Fruit fly (Drosophila melanogaster): Measurements from ENCODE around the gene capt.
A peak's percentile ranks its signal among the peaks of the same experiment; 100 is the strongest.

Gene capt

dm6 chr2L:1135495-1135894 is 22.6 kb downstream of the capt start:
- no peak for TF ChIP-seq br (GFP tag; optimal IDR thresholded peaks at IDR 0.05)
- no peak for TF ChIP-seq Hr78 (GFP tag; optimal IDR thresholded peaks at IDR 0.05)
- no peak for TF ChIP-seq Mio (GFP tag; optimal IDR thresholded peaks at IDR 0.05)
- no peak for TF ChIP-seq ey (GFP tag; optimal IDR thresholded peaks at IDR 0.05)
- no peak for TF ChIP-seq fru (GFP tag; optimal IDR thresholded peaks at IDR 0.05)
- no peak for TF ChIP-seq jim (GFP tag; optimal IDR thresholded peaks at IDR 0.05)
- no peak for TF ChIP-seq lola (GFP tag; optimal IDR thresholded peaks at IDR 0.05)
- TF ChIP-seq Abd-B (GFP tag; optimal IDR thresholded peaks at IDR 0.05) = no peak
- no peak for TF ChIP-seq h (GFP tag; optimal IDR thresholded peaks at IDR 0.05)
- no peak for TF ChIP-seq N (GFP tag; optimal IDR thresholded peaks at IDR 0.05)
- TF ChIP-seq pan (optimal IDR thresholded peaks at IDR 0.05) = no peak
- no peak for TF ChIP-seq tai (GFP tag; optimal IDR thresholded peaks at IDR 0.05)

DNA sequence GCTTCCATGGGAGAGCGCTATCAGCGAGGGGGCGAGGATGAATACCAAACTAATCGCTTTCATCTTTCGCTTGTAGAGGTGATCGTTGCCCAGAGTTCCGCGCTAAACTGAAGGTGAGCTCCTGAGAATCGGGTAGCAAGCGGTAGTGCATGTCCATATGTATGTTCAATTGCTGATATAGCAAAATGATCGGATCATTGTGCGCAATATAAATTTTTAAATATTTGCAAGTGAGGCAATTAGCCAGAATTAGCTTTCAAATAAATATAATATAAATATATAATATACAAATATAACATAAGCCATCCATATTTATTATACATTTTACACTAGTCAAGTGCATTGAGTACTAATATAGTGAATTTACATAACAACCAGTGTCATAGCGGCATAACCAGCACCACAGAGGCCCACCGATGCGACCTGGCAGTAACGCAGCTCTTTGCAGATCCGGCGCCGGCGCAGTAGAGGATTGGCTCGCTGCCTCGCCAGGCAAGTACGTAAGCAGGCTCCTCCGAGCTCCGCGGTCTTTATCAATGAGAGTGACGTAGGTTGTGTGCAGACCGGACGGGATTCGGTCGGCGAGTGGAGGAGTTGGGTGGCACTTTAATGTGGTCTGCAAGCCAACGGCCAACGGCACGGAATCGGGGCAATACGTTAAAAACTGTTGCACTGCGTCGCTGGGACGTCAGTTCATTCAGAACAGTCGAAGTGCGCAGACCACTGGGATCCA is 23.9 kb downstream of the capt start, which contains the start of the genes Iris and CG4577:
Gene Iris (minus strand): TSS at position 88 of the 733 bp plus-strand sequence.
Gene CG4577 (plus strand): TSS at position 683 of the 733 bp plus-strand sequence.
- no peak for TF ChIP-seq Mio (GFP tag; optimal IDR thresholded peaks at IDR 0.05)
- no peak for TF ChIP-seq dmrt93B (GFP tag; optimal IDR thresholded peaks at IDR 0.05)
- no peak for TF ChIP-seq Vsx2 (GFP tag; optimal IDR thresholded peaks at IDR 0.05; ENCODE audit: partially characterized antibody)
- TF ChIP-seq Jra (GFP tag; optimal IDR thresholded peaks at IDR 0.05) = no peak
- TF ChIP-seq Dfd (GFP tag; optimal IDR thresholded peaks at IDR 0.05) = no peak
- TF ChIP-seq Abd-B (GFP tag; optimal IDR thresholded peaks at IDR 0.05) = no peak
- TF ChIP-seq Myc (optimal IDR thresholded peaks at IDR 0.05) = no peak
- TF ChIP-seq psq (GFP tag; optimal IDR thresholded peaks at IDR 0.05) = no peak
- no peak for TF ChIP-seq sage (GFP tag; optimal IDR thresholded peaks at IDR 0.05)
- no peak for TF ChIP-seq sv (GFP tag; optimal IDR thresholded peaks at IDR 0.05)
- TF ChIP-seq pan (optimal IDR thresholded peaks at IDR 0.05) = no peak
- no peak for TF ChIP-seq OdsH (GFP tag; optimal IDR thresholded peaks at IDR 0.05)
- no peak for TF ChIP-seq rgr (GFP tag; optimal IDR thresholded peaks at IDR 0.05)
- TF ChIP-seq br (GFP tag; optimal IDR thresholded peaks at IDR 0.05) = no peak
- no peak for TF ChIP-seq brk (GFP tag; optimal IDR thresholded peaks at IDR 0.05)
- no peak for TF ChIP-seq GATAd (GFP tag; optimal IDR thresholded peaks at IDR 0.05)
- TF ChIP-seq dl (GFP tag; optimal IDR thresholded peaks at IDR 0.05; ENCODE audit: insufficient read depth in 1 of 2, partially characterized antibody in 2 of 2) = no peak

- TF ChIP-seq Dif (GFP tag; optimal IDR thresholded peaks at IDR 0.05; ENCODE audit: partially characterized antibody) (no peak), sage (GFP tag; optimal IDR thresholded peaks at IDR 0.05) (no peak), Jra (GFP tag; optimal IDR thresholded peaks at IDR 0.05) (peak; percentile 1), woc (GFP tag; optimal IDR thresholded peaks at IDR 0.05) (peak; percentile 60), ey (GFP tag; optimal IDR thresholded peaks at IDR 0.05) (peak; percentile 53), HLH106 (tag; optimal IDR thresholded peaks at IDR 0.05) (peak; percentile 84), brk (GFP tag; optimal IDR thresholded peaks at IDR 0.05) (no peak), N (GFP tag; optimal IDR thresholded peaks at IDR 0.05) (no peak), CG9705 (GFP tag; optimal IDR thresholded peaks at IDR 0.05) (peak; percentile 57), Vsx2 (GFP tag; optimal IDR thresholded peaks at IDR 0.05; ENCODE audit: partially characterized antibody) (no peak), jim (GFP tag; optimal IDR thresholded peaks at IDR 0.05) (no peak), Myc (optimal IDR thresholded peaks at IDR 0.05) (peak; percentile 57), Mio (GFP tag; optimal IDR thresholded peaks at IDR 0.05) (no peak), Hr83 (GFP tag; optimal IDR thresholded peaks at IDR 0.05; ENCODE audit: poor library complexity, severe bottlenecking) (peak; percentile 38), fru (GFP tag; optimal IDR thresholded peaks at IDR 0.05) (peak; percentile 57), psq (GFP tag; optimal IDR thresholded peaks at IDR 0.05) (peak; percentile 48), Rel (GFP tag; optimal IDR thresholded peaks at IDR 0.05) (no peak), Rel (tag; optimal IDR thresholded peaks at IDR 0.05) (no peak), OdsH (GFP tag; optimal IDR thresholded peaks at IDR 0.05) (peak; percentile 26), rgr (GFP tag; optimal IDR thresholded peaks at IDR 0.05) (peak; percentile 76), dmrt93B (GFP tag; optimal IDR thresholded peaks at IDR 0.05) (peak; percentile 56), Sp1 (GFP tag; optimal IDR thresholded peaks at IDR 0.05) (peak; percentile 70), sv (GFP tag; optimal IDR thresholded peaks at IDR 0.05) (peak; percentile 58), br (GFP tag; optimal IDR thresholded peaks at IDR 0.05) (peak; percentile 50), GATAd (GFP tag; optimal IDR thresholded peaks at IDR 0.05) (no peak), foxo (GFP tag; optimal IDR thresholded peaks at IDR 0.05) (peak in 1 of 2 experiments; percentile 80), pan (optimal IDR thresholded peaks at IDR 0.05) (no peak), Abd-B (GFP tag; optimal IDR thresholded peaks at IDR 0.05) (no peak), h (GFP tag; optimal IDR thresholded peaks at IDR 0.05) (peak; percentile 52), lola (GFP tag; optimal IDR thresholded peaks at IDR 0.05) (no peak)
Observed at dm6 chr2L:1128932-1129887, 28.9 kb downstream of the capt start, which contains the start of the genes Pino and TBC1D23. Gene Pino, minus strand, starts transcription at chr2L:1128953. Gene TBC1D23, plus strand, starts transcription at chr2L:1129316.
